Worm (Caenorhabditis elegans): Measurements from ENCODE around the gene H09F14.1.

The H09F14.1 gene

ce11 chrV:10594810-10595209 is 20.6 kb downstream of the H09F14.1 start, which contains the start of gene T21C9.11:
Gene T21C9.11, minus strand, starts transcription at chrV:10594910.
- TF ChIP-seq zag-1 (tag; optimal IDR thresholded peaks at IDR 0.05) (no peak), nhr-77 (tag; optimal IDR thresholded peaks at IDR 0.05) (no peak), F10B5.3 (tag; optimal IDR thresholded peaks at IDR 0.05) (no peak), hlh-11 (tag; optimal IDR thresholded peaks at IDR 0.05) (no peak), ceh-82 (tag; optimal IDR thresholded peaks at IDR 0.05) (no peak), ctbp-1 (GFP tag; IDR thresholded peaks at IDR 0.05) (no peak), fos-1 (tag; optimal IDR thresholded peaks at IDR 0.05) (no peak), F49E8.2 (tag; optimal IDR thresholded peaks at IDR 0.05; ENCODE audit: borderline replicate concordance) (no peak), zfp-2 (tag; optimal IDR thresholded peaks at IDR 0.05) (no peak), daf-16 (GFP tag; optimal IDR thresholded peaks at IDR 0.05) (no peak), daf-16 (tag; optimal IDR thresholded peaks at IDR 0.05) (no peak), F44E2.7 (GFP tag; IDR thresholded peaks at IDR 0.05) (no peak)

- TF ChIP-seq nhr-111 (GFP tag; optimal IDR thresholded peaks at IDR 0.05) (no peak), gei-8 (GFP tag; optimal IDR thresholded peaks at IDR 0.05) (no peak), hif-1 (tag; optimal IDR thresholded peaks at IDR 0.05) (no peak), lin-15B (tag; optimal IDR thresholded peaks at IDR 0.05) (no peak), duxl-1 (tag; optimal IDR thresholded peaks at IDR 0.05; ENCODE audit: poor library complexity) (no peak), F10B5.3 (tag; optimal IDR thresholded peaks at IDR 0.05) (no peak), nhr-6 (tag; optimal IDR thresholded peaks at IDR 0.05) (no peak), arid-1 (GFP tag; conservative IDR thresholded peaks at IDR 0.05) (no peak)
Observed at ce11 chrV:10592479-10592878, 22.9 kb downstream of the H09F14.1 start, which contains the start of gene T21C9.9. Gene T21C9.9, minus strand, starts transcription at chrV:10592579.

ce11 chrV:10589774-10590528 is 25.4 kb downstream of the H09F14.1 start, which contains the start of gene ttr-23:
Gene ttr-23, minus strand, starts transcription at chrV:10589860.
- TF ChIP-seq aha-1 (tag): peak; percentile 37
- TF ChIP-seq cey-2 (tag; optimal IDR thresholded peaks at IDR 0.05; ENCODE audit: borderline replicate concordance, insufficient read depth): no peak
- no peak for TF ChIP-seq tag-97 (GFP tag; IDR thresholded peaks at IDR 0.05)
- TF ChIP-seq ZK337.2 (GFP tag; IDR thresholded peaks at IDR 0.05): no peak
- TF ChIP-seq nhr-6 (tag; optimal IDR thresholded peaks at IDR 0.05): no peak
- TF ChIP-seq F10B5.3 (tag; optimal IDR thresholded peaks at IDR 0.05): no peak
- TF ChIP-seq daf-16 (GFP tag; optimal IDR thresholded peaks at IDR 0.05): no peak
- peak; percentile 50 for TF ChIP-seq daf-16 (tag; optimal IDR thresholded peaks at IDR 0.05)
- peak; percentile 4 for TF ChIP-seq nhr-102 (tag; optimal IDR thresholded peaks at IDR 0.05)
- TF ChIP-seq attf-4 (tag; optimal IDR thresholded peaks at IDR 0.05): no peak
- TF ChIP-seq snpc-1.2 (GFP tag; IDR thresholded peaks at IDR 0.05): no peak
- TF ChIP-seq hlh-30 (tag; optimal IDR thresholded peaks at IDR 0.05; ENCODE audit: insufficient read depth): peak; percentile 14
- TF ChIP-seq hlh-11 (tag; optimal IDR thresholded peaks at IDR 0.05): peak; percentile 52
- no peak for TF ChIP-seq mdt-29 (GFP tag; IDR thresholded peaks at IDR 0.05)
- TF ChIP-seq T20F7.1 (GFP tag; optimal IDR thresholded peaks at IDR 0.05): peak; percentile 21
- TF ChIP-seq ces-1 (GFP tag; optimal IDR thresholded peaks at IDR 0.05): no peak
- TF ChIP-seq ztf-7 (tag; optimal IDR thresholded peaks at IDR 0.05): peak; percentile 72
- TF ChIP-seq hif-1 (tag; optimal IDR thresholded peaks at IDR 0.05): peak in 1 of 2 experiments; percentile 74
- peak; percentile 60 for TF ChIP-seq php-3 (GFP tag; IDR thresholded peaks at IDR 0.05)
- 0 out of 2 replicates have a peak, but pooled peaks have one; percentile 18 for TF ChIP-seq dmd-6 (GFP tag; IDR thresholded peaks at IDR 0.05)
- TF ChIP-seq dmd-9 (GFP tag; IDR thresholded peaks at IDR 0.05): no peak
- TF ChIP-seq Y5F2A.4 (GFP tag; optimal IDR thresholded peaks at IDR 0.05): no peak
- no peak for TF ChIP-seq mep-1 (tag; optimal IDR thresholded peaks at IDR 0.05)
- TF ChIP-seq mdl-1 (tag; optimal IDR thresholded peaks at IDR 0.05): peak in 1 of 2 experiments; percentile 35
- peak; percentile 49 for TF ChIP-seq nhr-28 (tag; optimal IDR thresholded peaks at IDR 0.05)
- no peak for TF ChIP-seq saeg-2 (GFP tag; IDR thresholded peaks at IDR 0.05)
- TF ChIP-seq nhr-77 (tag; optimal IDR thresholded peaks at IDR 0.05): peak; percentile 72
- peak in 1 of 2 experiments; percentile 95 for TF ChIP-seq unc-62 (GFP tag; optimal IDR thresholded peaks at IDR 0.05 in 1 of 2)
- TF ChIP-seq unc-62 (tag; optimal IDR thresholded peaks at IDR 0.05): no peak
- peak; percentile 78 for TF ChIP-seq dve-1 (tag; optimal IDR thresholded peaks at IDR 0.05; ENCODE audit: insufficient read depth)
